Worm (Caenorhabditis elegans): ENCODE measurements around the gene col-44.

The col-44 gene

DNA sequence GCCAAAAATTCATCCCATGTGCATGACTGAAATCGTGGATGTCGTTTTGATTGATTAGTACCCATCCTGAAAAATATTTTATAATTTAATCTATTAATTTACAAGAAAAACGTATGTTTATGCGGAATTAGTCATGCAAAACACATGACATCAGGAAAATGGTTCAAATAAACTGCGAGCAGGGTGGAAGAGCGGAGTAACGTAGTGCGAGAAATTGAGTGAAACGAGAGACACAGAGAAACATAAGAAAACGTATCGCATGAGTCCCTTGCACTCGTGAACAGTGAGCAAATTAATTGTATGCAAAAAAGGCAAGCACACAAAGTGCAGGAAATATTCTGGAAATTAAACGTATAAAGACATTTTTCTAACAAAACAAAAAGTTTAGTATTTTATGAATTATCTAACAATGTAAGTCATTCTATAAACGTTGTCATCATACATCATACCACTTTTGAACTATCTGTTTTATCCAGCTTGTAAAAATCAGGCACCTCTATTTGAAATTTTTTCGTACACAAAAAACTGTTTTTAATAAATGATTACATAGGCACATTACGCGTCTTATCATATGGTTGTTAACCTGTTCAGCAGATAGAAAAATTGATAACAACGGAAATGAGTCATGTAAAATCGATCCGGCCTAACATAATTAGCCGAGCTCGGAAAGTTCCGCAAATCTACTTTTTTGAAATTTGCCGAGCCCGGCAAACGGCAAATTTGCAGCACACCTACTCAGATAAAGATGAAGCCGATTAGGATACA lies 4.9 kb downstream of the col-44 start, which contains the start of gene F54B11.5:
Gene F54B11.5, minus strand, starts transcription at position 66 of the 765 bp plus-strand sequence.
- no peak for TF ChIP-seq dmd-4 (tag; optimal IDR thresholded peaks at IDR 0.05)
- peak; percentile 3 for TF ChIP-seq F13H6.1 (tag; optimal IDR thresholded peaks at IDR 0.05)
- TF ChIP-seq ama-1 (optimal IDR thresholded peaks at IDR 0.05) = peak; percentile 34
- TF ChIP-seq nhr-21 (tag; optimal IDR thresholded peaks at IDR 0.05) = peak; percentile 2
- TF ChIP-seq lin-11 (tag; optimal IDR thresholded peaks at IDR 0.05) = peak; percentile 15
- peak; percentile 7 for TF ChIP-seq lin-13 (GFP tag; optimal IDR thresholded peaks at IDR 0.05)
- TF ChIP-seq alr-1 (tag; optimal IDR thresholded peaks at IDR 0.05) = no peak
- TF ChIP-seq unc-62 (GFP tag; optimal IDR thresholded peaks at IDR 0.05) = no peak
- TF ChIP-seq egl-27 (tag; optimal IDR thresholded peaks at IDR 0.05) = peak; percentile 7
- no peak for TF ChIP-seq snpc-4 (tag; optimal IDR thresholded peaks at IDR 0.05)
- TF ChIP-seq ztf-4 (tag; optimal IDR thresholded peaks at IDR 0.05) = no peak
- TF ChIP-seq nhr-237 (tag; optimal IDR thresholded peaks at IDR 0.05) = no peak
- peak; percentile 71 for TF ChIP-seq unc-55 (GFP tag; optimal IDR thresholded peaks at IDR 0.05)
- TF ChIP-seq nhr-6 (tag; optimal IDR thresholded peaks at IDR 0.05) = peak; percentile 3
- peak; percentile 19 for TF ChIP-seq sem-4 (tag; optimal IDR thresholded peaks at IDR 0.05)
- no peak for TF ChIP-seq ceh-82 (tag; optimal IDR thresholded peaks at IDR 0.05)
- TF ChIP-seq C34F6.9 (tag; optimal IDR thresholded peaks at IDR 0.05) = peak; percentile 85
- peak; percentile 75 for TF ChIP-seq nhr-129 (tag; optimal IDR thresholded peaks at IDR 0.05)
- TF ChIP-seq crh-2 (tag; optimal IDR thresholded peaks at IDR 0.05) = peak; percentile 56
- no peak for TF ChIP-seq zag-1 (tag; optimal IDR thresholded peaks at IDR 0.05)
- TF ChIP-seq nhr-11 (tag; optimal IDR thresholded peaks at IDR 0.05) = no peak
- TF ChIP-seq nhr-12 (tag; optimal IDR thresholded peaks at IDR 0.05) = no peak
- TF ChIP-seq Y55F3AM.14 (GFP tag; optimal IDR thresholded peaks at IDR 0.05) = no peak
- TF ChIP-seq nhr-23 (tag; optimal IDR thresholded peaks at IDR 0.05) = no peak
- peak; percentile 33 for TF ChIP-seq sma-3 (GFP tag; optimal IDR thresholded peaks at IDR 0.05)
- TF ChIP-seq elt-3 (tag; optimal IDR thresholded peaks at IDR 0.05) = no peak
- TF ChIP-seq fos-1 (tag; optimal IDR thresholded peaks at IDR 0.05) = peak; percentile 51
- peak; percentile 34 for TF ChIP-seq gmeb-1 (tag; optimal IDR thresholded peaks at IDR 0.05)
- TF ChIP-seq nhr-77 (tag; optimal IDR thresholded peaks at IDR 0.05) = no peak
- TF ChIP-seq nhr-10 (tag; optimal IDR thresholded peaks at IDR 0.05) = no peak
- no peak for TF ChIP-seq lin-39 (tag; optimal IDR thresholded peaks at IDR 0.05)
- no peak for TF ChIP-seq ZK546.5 (tag; optimal IDR thresholded peaks at IDR 0.05)
- peak in 1 of 2 experiments; percentile 70 for TF ChIP-seq lsy-2 (tag; optimal IDR thresholded peaks at IDR 0.05)

ce11 chrX:13598021-13598499 lies 6.8 kb downstream of the col-44 start, which contains the start of gene bra-1:
Gene bra-1, plus strand, starts transcription at chrX:13598449.
- peak; percentile 82 for TF ChIP-seq nhr-129 (tag; optimal IDR thresholded peaks at IDR 0.05)
- TF ChIP-seq R02D3.7 (tag; optimal IDR thresholded peaks at IDR 0.05) = no peak
- no peak for TF ChIP-seq blmp-1 (tag; optimal IDR thresholded peaks at IDR 0.05; ENCODE audit: insufficient read depth)
- peak; percentile 39 for TF ChIP-seq skn-1 (tag; optimal IDR thresholded peaks at IDR 0.05)
- no peak for TF ChIP-seq ztf-11 (tag; optimal IDR thresholded peaks at IDR 0.05)
- TF ChIP-seq dmd-4 (tag; optimal IDR thresholded peaks at IDR 0.05) = no peak
- no peak for TF ChIP-seq unc-39 (tag; optimal IDR thresholded peaks at IDR 0.05)
- TF ChIP-seq nhr-237 (tag; optimal IDR thresholded peaks at IDR 0.05) = no peak
- no peak for TF ChIP-seq zag-1 (tag; optimal IDR thresholded peaks at IDR 0.05)
- peak; percentile 34 for TF ChIP-seq fos-1 (tag; optimal IDR thresholded peaks at IDR 0.05)
- no peak for TF ChIP-seq ama-1 (optimal IDR thresholded peaks at IDR 0.05)
- no peak for TF ChIP-seq nhr-11 (tag; optimal IDR thresholded peaks at IDR 0.05)
- TF ChIP-seq egl-27 (tag; optimal IDR thresholded peaks at IDR 0.05) = no peak
- no peak for TF ChIP-seq ztf-1 (GFP tag; conservative IDR thresholded peaks at IDR 0.05)
- TF ChIP-seq alr-1 (tag; optimal IDR thresholded peaks at IDR 0.05) = no peak
- TF ChIP-seq nhr-21 (tag; optimal IDR thresholded peaks at IDR 0.05) = peak; percentile 39
- TF ChIP-seq mbf-1 (tag; optimal IDR thresholded peaks at IDR 0.05) = no peak
- no peak for TF ChIP-seq ceh-82 (tag; optimal IDR thresholded peaks at IDR 0.05)
- TF ChIP-seq crh-2 (tag; optimal IDR thresholded peaks at IDR 0.05) = peak; percentile 74
- TF ChIP-seq ZK546.5 (tag; optimal IDR thresholded peaks at IDR 0.05) = no peak
- no peak for TF ChIP-seq nhr-10 (tag; optimal IDR thresholded peaks at IDR 0.05)
- peak; percentile 7 to 66 for TF ChIP-seq lsy-2 (tag; optimal IDR thresholded peaks at IDR 0.05)
- TF ChIP-seq unc-55 (GFP tag; optimal IDR thresholded peaks at IDR 0.05) = peak; percentile 44
- peak; percentile 86 for TF ChIP-seq lin-11 (tag; optimal IDR thresholded peaks at IDR 0.05)
- peak; percentile 25 for TF ChIP-seq ztf-4 (tag; optimal IDR thresholded peaks at IDR 0.05)
- TF ChIP-seq lin-13 (GFP tag; optimal IDR thresholded peaks at IDR 0.05) = peak; percentile 39
- no peak for TF ChIP-seq ceh-16 (tag; optimal IDR thresholded peaks at IDR 0.05)
- TF ChIP-seq unc-62 (GFP tag; optimal IDR thresholded peaks at IDR 0.05) = no peak
- TF ChIP-seq gmeb-1 (tag; optimal IDR thresholded peaks at IDR 0.05) = no peak
- no peak for TF ChIP-seq peb-1 (tag; optimal IDR thresholded peaks at IDR 0.05)
- TF ChIP-seq nhr-23 (tag; optimal IDR thresholded peaks at IDR 0.05) = no peak
- TF ChIP-seq elt-1 (tag; optimal IDR thresholded peaks at IDR 0.05) = no peak
- no peak for TF ChIP-seq nhr-6 (tag; optimal IDR thresholded peaks at IDR 0.05)
- TF ChIP-seq aly-2 (tag; optimal IDR thresholded peaks at IDR 0.05) = no peak
- TF ChIP-seq nhr-25 (tag; optimal IDR thresholded peaks at IDR 0.05) = no peak
- TF ChIP-seq nhr-12 (tag; optimal IDR thresholded peaks at IDR 0.05) = no peak
- no peak for TF ChIP-seq mab-5 (tag; optimal IDR thresholded peaks at IDR 0.05)
- TF ChIP-seq nhr-77 (tag; optimal IDR thresholded peaks at IDR 0.05) = no peak
- TF ChIP-seq sma-3 (GFP tag; optimal IDR thresholded peaks at IDR 0.05) = no peak
- peak; percentile 78 for TF ChIP-seq C34F6.9 (tag; optimal IDR thresholded peaks at IDR 0.05)
- no peak for TF ChIP-seq snpc-4 (tag; optimal IDR thresholded peaks at IDR 0.05)
- TF ChIP-seq F13H6.1 (tag; optimal IDR thresholded peaks at IDR 0.05) = peak; percentile 20
- TF ChIP-seq sem-4 (tag; optimal IDR thresholded peaks at IDR 0.05) = no peak
- no peak for TF ChIP-seq lin-39 (tag; optimal IDR thresholded peaks at IDR 0.05)

Data from whole organism, L2 larva.